Fruit fly (Drosophila melanogaster): ENCODE data around the gene CG13312.

Gene CG13312

dm6 chr3L:8772998-8773684 lies 33.9 kb downstream of the CG13312 start (continued):
- TF ChIP-seq CG13775 (GFP tag; optimal IDR thresholded peaks at IDR 0.05) = peak; percentile 57
- peak; percentile 20 for TF ChIP-seq NC2α (GFP tag; optimal IDR thresholded peaks at IDR 0.05)
- no peak for TF ChIP-seq CG4282 (GFP tag; optimal IDR thresholded peaks at IDR 0.05)
- TF ChIP-seq CG32767 (GFP tag; IDR thresholded peaks at IDR 0.05) = peak; percentile 68
- peak; percentile 64 for TF ChIP-seq CG4707 (GFP tag; optimal IDR thresholded peaks at IDR 0.05)
- TF ChIP-seq pnt (GFP tag; optimal IDR thresholded peaks at IDR 0.05) = peak; percentile 23
- peak; percentile 70 for TF ChIP-seq CG34422 (GFP tag; IDR thresholded peaks at IDR 0.05)
- TF ChIP-seq zf30C (GFP tag; optimal IDR thresholded peaks at IDR 0.05) = no peak
- TF ChIP-seq CG8089 (GFP tag; optimal IDR thresholded peaks at IDR 0.05) = peak; percentile 59
- peak; percentile 52 for TF ChIP-seq CG9437 (GFP tag; optimal IDR thresholded peaks at IDR 0.05)
- TF ChIP-seq Doc3 (GFP tag; IDR thresholded peaks at IDR 0.05; ENCODE audit: partially characterized antibody) = no peak
- TF ChIP-seq zfh1 (GFP tag; IDR thresholded peaks at IDR 0.05) = peak; percentile 54; the same call in 1 of the 3 replicates
- TF ChIP-seq CG17385 (GFP tag; optimal IDR thresholded peaks at IDR 0.05) = peak; percentile 71
- no peak for TF ChIP-seq her (GFP tag; optimal IDR thresholded peaks at IDR 0.05)
- TF ChIP-seq eyg (GFP tag; optimal IDR thresholded peaks at IDR 0.05) = no peak
- TF ChIP-seq CG30020 (tag; optimal IDR thresholded peaks at IDR 0.05) = no peak
- peak; percentile 85 for TF ChIP-seq vvl (GFP tag; IDR thresholded peaks at IDR 0.05)
- no peak for TF ChIP-seq Ets97D (GFP tag; optimal IDR thresholded peaks at IDR 0.05)
- no peak for TF ChIP-seq pfk (GFP tag; optimal IDR thresholded peaks at IDR 0.05)
- no peak for TF ChIP-seq mirr (GFP tag; optimal IDR thresholded peaks at IDR 0.05)
- TF ChIP-seq Deaf1 (tag; optimal IDR thresholded peaks at IDR 0.05) = peak; percentile 2
- TF ChIP-seq Taf1 (GFP tag; IDR thresholded peaks at IDR 0.05) = no peak
- no peak for TF ChIP-seq CG11560 (tag; IDR thresholded peaks at IDR 0.05)
- peak; percentile 72 for TF ChIP-seq CG1233 (GFP tag; optimal IDR thresholded peaks at IDR 0.05)
- peak; percentile 60 for TF ChIP-seq CG1602 (GFP tag; optimal IDR thresholded peaks at IDR 0.05)
- TF ChIP-seq ase (GFP tag; IDR thresholded peaks at IDR 0.05) = peak; percentile 31; the same call in 2 of the 3 replicates
- peak; percentile 5; the same call in 1 of the 2 replicates for TF ChIP-seq Oaz (GFP tag; IDR thresholded peaks at IDR 0.05)
- no peak for TF ChIP-seq CG2129 (GFP tag; IDR thresholded peaks at IDR 0.05; ENCODE audit: partially characterized antibody)
- peak; percentile 3 for TF ChIP-seq Bdp1 (GFP tag; optimal IDR thresholded peaks at IDR 0.05)
- TF ChIP-seq Hr39 (optimal IDR thresholded peaks at IDR 0.05) = no peak
- TF ChIP-seq CG17802 (tag; optimal IDR thresholded peaks at IDR 0.05) = peak; percentile 18
- peak; percentile 33 for TF ChIP-seq CG7271 (tag; optimal IDR thresholded peaks at IDR 0.05)
- 0 out of 3 replicates have a peak, but pooled peaks have one; percentile 26 for TF ChIP-seq CG11093 (GFP tag; IDR thresholded peaks at IDR 0.05)
- TF ChIP-seq kni (GFP tag; optimal IDR thresholded peaks at IDR 0.05) = peak; percentile 81
- TF ChIP-seq CG43689 (GFP tag; IDR thresholded peaks at IDR 0.05) = no peak
- no peak for TF ChIP-seq sima (GFP tag; optimal IDR thresholded peaks at IDR 0.05)
- peak; percentile 83 for TF ChIP-seq CG10267 (tag; optimal IDR thresholded peaks at IDR 0.05)
- TF ChIP-seq CrebB (tag; optimal IDR thresholded peaks at IDR 0.05) = peak; percentile 62
- no peak for TF ChIP-seq crol (GFP tag; IDR thresholded peaks at IDR 0.05)
- TF ChIP-seq CG8944 (GFP tag; optimal IDR thresholded peaks at IDR 0.05) = peak; percentile 17
- 0 out of 2 replicates have a peak, but pooled peaks have one; percentile 41 for TF ChIP-seq dimm (GFP tag; IDR thresholded peaks at IDR 0.05)
- TF ChIP-seq zfh2 (GFP tag; optimal IDR thresholded peaks at IDR 0.05) = no peak
- TF ChIP-seq Hr78 (GFP tag; optimal IDR thresholded peaks at IDR 0.05) = peak in 1 of 2 experiments; percentile 73
- no peak for TF ChIP-seq chinmo (GFP tag; IDR thresholded peaks at IDR 0.05; ENCODE audit: partially characterized antibody)
- TF ChIP-seq CG5245 (GFP tag; optimal IDR thresholded peaks at IDR 0.05) = peak; percentile 41
- peak; percentile 74 for TF ChIP-seq odd (GFP tag; optimal IDR thresholded peaks at IDR 0.05)
- TF ChIP-seq Fer3 (tag; optimal IDR thresholded peaks at IDR 0.05) = peak; percentile 55
- TF ChIP-seq CoRest (tag; optimal IDR thresholded peaks at IDR 0.05) = peak; percentile 82
- TF ChIP-seq yki (optimal IDR thresholded peaks at IDR 0.05) = no peak
- TF ChIP-seq CG6175 (GFP tag; IDR thresholded peaks at IDR 0.05) = no peak
